Fruit fly (Drosophila melanogaster): ENCODE results near the gene koko.

The koko gene

dm6 chr3R:18365978-18366643, 36.7 kb upstream of the koko start, which contains the start of the genes WRNexo and Nup43 (continued):
- TF ChIP-seq Atf3 (GFP tag; optimal IDR thresholded peaks at IDR 0.05): peak; percentile 29
- no peak for TF ChIP-seq bbx (GFP tag; IDR thresholded peaks at IDR 0.05; ENCODE audit: partially characterized antibody)
- TF ChIP-seq shn (GFP tag; optimal IDR thresholded peaks at IDR 0.05): peak; percentile 17
- peak; percentile 2 for TF ChIP-seq vfl (GFP tag; optimal IDR thresholded peaks at IDR 0.05)
- no peak for TF ChIP-seq rib (GFP tag; IDR thresholded peaks at IDR 0.05)
- TF ChIP-seq CG32767 (GFP tag; IDR thresholded peaks at IDR 0.05): no peak
- 0 out of 2 replicates have a peak, but pooled peaks have one; percentile 32 for TF ChIP-seq CG7372 (GFP tag; IDR thresholded peaks at IDR 0.05)
- no peak for TF ChIP-seq CG11093 (GFP tag; IDR thresholded peaks at IDR 0.05)
- TF ChIP-seq NFAT (GFP tag; IDR thresholded peaks at IDR 0.05): 0 out of 2 replicates have a peak, but pooled peaks have one; percentile 40
- TF ChIP-seq CG34224 (GFP tag; IDR thresholded peaks at IDR 0.05; ENCODE audit: partially characterized antibody): no peak
- no peak for TF ChIP-seq CG6765 (GFP tag; optimal IDR thresholded peaks at IDR 0.05)
- no peak for TF ChIP-seq ftz-f1 (GFP tag; optimal IDR thresholded peaks at IDR 0.05)
- TF ChIP-seq CG1024 (GFP tag; IDR thresholded peaks at IDR 0.05): 0 out of 2 replicates have a peak, but pooled peaks have one; percentile 24
- TF ChIP-seq CG10431 (GFP tag; optimal IDR thresholded peaks at IDR 0.05): no peak
- TF ChIP-seq CG2120 (GFP tag; optimal IDR thresholded peaks at IDR 0.05): peak; percentile 55
- TF ChIP-seq unpg (GFP tag; optimal IDR thresholded peaks at IDR 0.05): no peak
- TF ChIP-seq YL-1 (GFP tag; optimal IDR thresholded peaks at IDR 0.05): peak; percentile 23
- peak; percentile 55 for TF ChIP-seq bcd (GFP tag; optimal IDR thresholded peaks at IDR 0.05)

dm6 chr3R:18366644-18366985, 36.2 kb upstream of the koko start:
- TF ChIP-seq MBD-R2 (GFP tag; IDR thresholded peaks at IDR 0.05) (peak; percentile 81), cad (GFP tag; optimal IDR thresholded peaks at IDR 0.05) (no peak), CG18764 (GFP tag; optimal IDR thresholded peaks at IDR 0.05) (no peak), z (GFP tag; IDR thresholded peaks at IDR 0.05) (no peak), MESR4 (GFP tag; optimal IDR thresholded peaks at IDR 0.05) (peak; percentile 38), HmgD (GFP tag; optimal IDR thresholded peaks at IDR 0.05) (peak; percentile 35), schlank (tag; optimal IDR thresholded peaks at IDR 0.05) (no peak), CG17328 (GFP tag; IDR thresholded peaks at IDR 0.05) (0 out of 2 replicates have a peak, but pooled peaks have one; percentile 3), shn (GFP tag; optimal IDR thresholded peaks at IDR 0.05) (no peak), CG10321 (GFP tag; IDR thresholded peaks at IDR 0.05) (no peak), CG4404 (GFP tag; IDR thresholded peaks at IDR 0.05) (0 out of 2 replicates have a peak, but pooled peaks have one; percentile 1), D (optimal IDR thresholded peaks at IDR 0.05) (peak; percentile 55), D (GFP tag; optimal IDR thresholded peaks at IDR 0.05) (no peak), CG4617 (GFP tag; optimal IDR thresholded peaks at IDR 0.05; ENCODE audit: borderline replicate concordance) (peak; percentile 23), hkb (optimal IDR thresholded peaks at IDR 0.05) (no peak), hkb (GFP tag; IDR thresholded peaks at IDR 0.05) (no peak), CG4730 (GFP tag; IDR thresholded peaks at IDR 0.05) (no peak), CG4328 (GFP tag; optimal IDR thresholded peaks at IDR 0.05) (no peak), pb (GFP tag; optimal IDR thresholded peaks at IDR 0.05) (no peak), sug (tag; optimal IDR thresholded peaks at IDR 0.05) (no peak), CG1529 (GFP tag; optimal IDR thresholded peaks at IDR 0.05) (no peak), disco-r (GFP tag; optimal IDR thresholded peaks at IDR 0.05) (no peak), Fer1 (GFP tag; optimal IDR thresholded peaks at IDR 0.05) (no peak)

- TF ChIP-seq CG8290 (GFP tag; optimal IDR thresholded peaks at IDR 0.05) (no peak), CG8290 (tag; optimal IDR thresholded peaks at IDR 0.05) (no peak), NFAT (GFP tag; IDR thresholded peaks at IDR 0.05) (no peak), CG2202 (tag; optimal IDR thresholded peaks at IDR 0.05) (no peak), Adf1 (GFP tag; IDR thresholded peaks at IDR 0.05) (no peak), hbn (GFP tag; IDR thresholded peaks at IDR 0.05; ENCODE audit: partially characterized antibody) (no peak), Mrtf (GFP tag; IDR thresholded peaks at IDR 0.05) (no peak), Nf-YB (GFP tag; optimal IDR thresholded peaks at IDR 0.05) (peak; percentile 52), Ravus (GFP tag; IDR thresholded peaks at IDR 0.05) (no peak), CG17328 (GFP tag; IDR thresholded peaks at IDR 0.05) (no peak), MTF-1 (GFP tag; optimal IDR thresholded peaks at IDR 0.05; ENCODE audit: borderline replicate concordance) (no peak), grau (tag; optimal IDR thresholded peaks at IDR 0.05) (no peak), hb (GFP tag; IDR thresholded peaks at IDR 0.05; ENCODE audit: partially characterized antibody) (no peak), corto (GFP tag; optimal IDR thresholded peaks at IDR 0.05) (no peak)
Measured at dm6 chr3R:18368595-18368994, 34.2 kb upstream of the koko start.
